Worm (Caenorhabditis elegans) whole organism, L3 larva: Measurements from ENCODE around the gene C25H3.15.

Source experiments
- R02D3.7 ChIP-seq: fragments of 150-350 bp; optimal IDR thresholded peaks from 2 replicates; lab custom pipeline; 2014; ENCODE audit warnings: missing biosample characterization, missing genetic modification characterization
- ceh-28 ChIP-seq: fragments of 150-350 bp; optimal IDR thresholded peaks from 2 replicates; lab custom pipeline; 2014; ENCODE audit warnings: missing biosample characterization, missing genetic modification reagents, missing genetic modification characterization
- ceh-9 ChIP-seq: sonication (generic microtip); optimal IDR thresholded peaks from 2 replicates; lab custom pipeline; 2018; ENCODE audit warnings: missing biosample characterization, missing genetic modification characterization
- daf-12 ChIP-seq: fragments of 150-350 bp; optimal IDR thresholded peaks from 2 replicates; lab custom pipeline; 2014; ENCODE audit warnings: missing biosample characterization, missing genetic modification reagents, missing genetic modification characterization
- egl-27 ChIP-seq: sonication (generic microtip); optimal IDR thresholded peaks from 4 replicates; lab custom pipeline; 2017; ENCODE audit warnings: missing biosample characterization, missing genetic modification reagents, missing genetic modification characterization
- elt-1 ChIP-seq: fragments of 150-350 bp; optimal IDR thresholded peaks from 2 replicates; lab custom pipeline; 2014; ENCODE audit warnings: missing biosample characterization, missing genetic modification characterization
- elt-3 ChIP-seq, 3 experiments: fragments of 150-350 bp in 1 of 3; sonication (generic microtip) in 2 of 3; optimal IDR thresholded peaks; 2 replicates in 2 of 3; 4 replicates in 1 of 3; lab custom pipeline; 2014 to 2017; ENCODE audit warnings: missing biosample characterization in 3 of 3, missing genetic modification characterization in 3 of 3
- eor-1 ChIP-seq, 2 experiments: fragments of 150-350 bp; optimal IDR thresholded peaks; 2 replicates each; lab custom pipeline; 2014 to 2018; ENCODE audit warnings: missing biosample characterization in 2 of 2, missing genetic modification characterization in 2 of 2
- fkh-10 ChIP-seq: sonication (generic microtip); optimal IDR thresholded peaks from 2 replicates; lab custom pipeline; 2017; ENCODE audit warnings: missing biosample characterization, missing genetic modification reagents, missing genetic modification characterization
- fkh-2 ChIP-seq: fragments of 150-350 bp; optimal IDR thresholded peaks from 2 replicates; lab custom pipeline; 2014; ENCODE audit warnings: missing biosample characterization, missing genetic modification reagents, missing genetic modification characterization
- fos-1 ChIP-seq: fragments of 150-350 bp; optimal IDR thresholded peaks from 2 replicates; lab custom pipeline; 2014; ENCODE audit warnings: missing biosample characterization, missing genetic modification characterization
- hmg-11 ChIP-seq: sonication (generic microtip); optimal IDR thresholded peaks from 2 replicates; lab custom pipeline; 2016; ENCODE audit warnings: missing genetic modification characterization, missing compliant biosample characterization
- lin-15B ChIP-seq: fragments of 150-350 bp; optimal IDR thresholded peaks from 2 replicates; lab custom pipeline; 2014; ENCODE audit warnings: missing biosample characterization, missing genetic modification characterization
- lin-39 ChIP-seq: fragments of 150-350 bp; optimal IDR thresholded peaks from 2 replicates; lab custom pipeline; 2018; ENCODE audit warnings: missing biosample characterization, missing genetic modification reagents, missing genetic modification characterization
- lsy-12 ChIP-seq: sonication (generic microtip); optimal IDR thresholded peaks from 2 replicates; lab custom pipeline; 2016; ENCODE audit warnings: mild to moderate bottlenecking, missing genetic modification characterization, missing compliant biosample characterization
- mdl-1 ChIP-seq: fragments of 150-350 bp; optimal IDR thresholded peaks from 2 replicates; lab custom pipeline; 2014; ENCODE audit warnings: missing biosample characterization, missing genetic modification characterization
- mml-1 ChIP-seq: fragments of 150-350 bp; sonication (generic microtip); optimal IDR thresholded peaks from 3 replicates; lab custom pipeline; 2014; ENCODE audit warnings: missing biosample characterization, missing genetic modification characterization
- nfya-1 ChIP-seq: sonication (generic microtip); optimal IDR thresholded peaks from 2 replicates; lab custom pipeline; 2017; ENCODE audit warnings: missing genetic modification characterization, mild to moderate bottlenecking, missing compliant biosample characterization, antibody characterized with exemption, moderate library complexity; ENCODE audit not compliant: insufficient read depth
- nhr-25 ChIP-seq: sonication (generic microtip); optimal IDR thresholded peaks from 2 replicates; lab custom pipeline; 2017; ENCODE audit warnings: missing biosample characterization, missing genetic modification characterization
- nhr-28 ChIP-seq: fragments of 150-350 bp; optimal IDR thresholded peaks from 2 replicates; lab custom pipeline; 2014; ENCODE audit warnings: missing biosample characterization, missing genetic modification characterization
- nhr-76 ChIP-seq: fragments of 150-350 bp; sonication (generic microtip); optimal IDR thresholded peaks from 5 replicates; lab custom pipeline; 2014; ENCODE audit warnings: missing biosample characterization, missing genetic modification characterization
- pqm-1 ChIP-seq: fragments of 150-350 bp; optimal IDR thresholded peaks from 2 replicates; lab custom pipeline; 2017; ENCODE audit warnings: missing biosample characterization, missing genetic modification characterization, inconsistent platforms
- skn-1 ChIP-seq: fragments of 150-350 bp; optimal IDR thresholded peaks from 2 replicates; lab custom pipeline; 2014; ENCODE audit warnings: missing biosample characterization, missing genetic modification characterization
- snpc-4 ChIP-seq: fragments of 150-350 bp; optimal IDR thresholded peaks from 2 replicates; lab custom pipeline; 2014; ENCODE audit warnings: missing biosample characterization, missing genetic modification characterization
- unc-62 ChIP-seq: fragments of 150-350 bp; sonication (generic microtip); optimal IDR thresholded peaks from 4 replicates; lab custom pipeline; 2014; ENCODE audit warnings: missing biosample characterization, missing genetic modification reagents, missing genetic modification characterization
- ztf-4 ChIP-seq: fragments of 150-350 bp; optimal IDR thresholded peaks from 2 replicates; lab custom pipeline; 2014; ENCODE audit warnings: missing biosample characterization, missing genetic modification characterization

C25H3.15 gene

DNA sequence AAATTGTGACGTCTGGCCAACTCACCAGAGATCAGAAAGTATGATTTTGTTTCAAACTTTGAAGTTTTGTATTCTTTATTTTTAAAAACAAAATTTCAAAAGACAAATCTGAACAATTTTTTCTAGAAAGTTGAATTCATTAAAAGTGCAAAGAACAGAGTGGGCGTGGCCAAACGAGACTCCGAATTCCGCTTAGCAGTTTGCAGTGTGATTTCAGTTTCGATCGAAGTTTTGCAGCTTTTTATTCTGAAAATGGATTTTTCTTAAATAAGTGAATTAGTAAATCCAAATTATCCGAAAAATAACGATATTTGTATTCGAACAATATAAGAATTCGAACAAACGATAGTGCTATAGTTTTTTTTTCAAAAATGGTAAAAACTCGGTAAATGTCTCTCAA lies 31.7 kb upstream of the C25H3.15 start:
- peak; percentile 25 for TF ChIP-seq nfya-1
- TF ChIP-seq mml-1 (tag; lab: Kevin White, UChicago), result no peak
- TF ChIP-seq, all 47 proteins: peak for 1

ce11 chrII:5636826-5637225 lies 28.3 kb upstream of the C25H3.15 start, which contains the start of gene F59E12.8:
F59E12.8 (minus strand) TSS chrII:5636926.
- no peak for TF ChIP-seq hmg-11
- no peak for TF ChIP-seq nhr-76 (tag; lab: Kevin White, UChicago)
- no peak for TF ChIP-seq snpc-4
- TF ChIP-seq ceh-28, result no peak
- TF ChIP-seq lsy-12 (tag; lab: Kevin White, UChicago), result no peak
- TF ChIP-seq nhr-28 (tag; lab: Kevin White, UChicago), result no peak
- no peak for TF ChIP-seq mml-1 (tag; lab: Kevin White, UChicago)
- no peak for TF ChIP-seq daf-12 (tag; lab: Kevin White, UChicago)
- no peak for TF ChIP-seq ceh-9 (tag; lab: Kevin White, UChicago)
- no peak for TF ChIP-seq mdl-1 (tag; lab: Kevin White, UChicago)
- TF ChIP-seq ztf-4 (tag; lab: Kevin White, UChicago), result no peak
- TF ChIP-seq, all 47 proteins: peak for 0

ce11 chrII:5638059-5638458 lies 27.1 kb upstream of the C25H3.15 start, which contains the start of gene F59E12.3:
F59E12.3 (plus strand) TSS chrII:5638359.
- no peak for TF ChIP-seq lsy-12 (tag; lab: Kevin White, UChicago)

DNA sequence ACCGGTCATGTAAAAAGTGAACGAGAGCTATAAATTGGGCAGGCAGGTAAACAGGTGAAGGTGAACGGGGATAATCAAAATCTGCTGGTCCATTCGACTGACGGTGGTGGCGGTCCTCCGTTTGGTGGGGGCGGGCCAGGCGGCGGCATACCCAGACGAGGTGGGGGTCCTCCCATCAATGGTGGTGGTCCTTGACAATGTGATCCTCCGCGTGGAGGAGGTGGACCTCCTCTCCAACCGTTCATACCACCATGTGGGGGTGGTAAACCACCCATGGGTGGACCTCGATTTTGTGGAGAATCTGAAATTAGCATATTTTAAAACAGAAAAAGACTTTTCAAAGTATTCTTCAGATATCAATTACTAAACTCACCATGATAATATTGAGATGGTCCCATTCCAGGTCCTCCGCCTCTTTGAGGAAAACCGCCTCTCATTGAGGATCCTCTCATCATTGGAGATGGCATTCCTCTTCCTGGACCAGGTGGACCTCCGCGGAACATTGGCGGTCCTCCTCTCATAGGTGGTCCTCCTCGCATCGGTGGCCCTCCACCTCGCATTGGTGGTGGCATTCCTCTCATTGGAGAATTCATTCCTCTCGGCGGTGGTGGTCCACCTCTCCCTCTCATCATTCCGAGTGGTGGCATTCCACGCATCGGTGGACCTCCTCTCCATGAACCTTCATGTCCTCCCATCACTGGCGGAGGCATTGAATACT lies 24.6 kb upstream of the C25H3.15 start:
- no peak for TF ChIP-seq unc-62 (GFP tag; lab: Kevin White, UChicago)
- TF ChIP-seq ztf-4 (tag; lab: Kevin White, UChicago), result no peak

DNA sequence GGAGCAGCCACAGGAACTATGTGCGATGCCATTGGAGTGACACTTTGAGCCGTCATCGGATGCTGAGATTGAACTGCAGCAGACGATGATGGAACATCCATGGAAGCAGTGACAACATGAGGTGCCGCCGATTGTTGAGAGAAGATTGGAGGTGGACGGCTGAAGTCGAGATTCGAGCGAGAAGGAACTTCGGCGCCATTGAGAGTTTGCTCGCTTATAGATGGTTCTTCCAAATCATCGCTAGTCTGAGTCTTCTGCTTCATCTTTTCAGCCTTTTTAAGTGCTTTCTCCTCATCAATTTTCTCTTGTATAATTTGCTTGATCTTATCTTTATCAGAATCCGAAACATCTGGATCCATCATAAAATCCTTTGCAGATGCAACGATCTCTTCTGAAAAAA lies 23.0 kb upstream of the C25H3.15 start:
- TF ChIP-seq fkh-2 (tag; lab: Kevin White, UChicago), result no peak
- no peak for TF ChIP-seq fos-1 (tag; lab: Kevin White, UChicago)
- TF ChIP-seq eor-1 (tag; optimal IDR thresholded peaks at IDR 0.05; lab: Kevin White, UChicago), result no peak

ce11 chrII:5646942-5647341 lies 18.2 kb upstream of the C25H3.15 start, which contains the start of gene F59E12.9:
F59E12.9 (minus strand) TSS chrII:5647042.
- TF ChIP-seq fkh-10 (GFP tag; lab: Kevin White, UChicago) (no peak), nhr-25 (tag; lab: Kevin White, UChicago) (no peak), lin-39 (tag; lab: Kevin White, UChicago) (no peak), elt-1 (tag; lab: Kevin White, UChicago) (no peak), pqm-1 (tag; lab: Kevin White, UChicago) (no peak), lin-15B (tag; lab: Kevin White, UChicago) (no peak), R02D3.7 (tag; lab: Kevin White, UChicago) (no peak), elt-3 (tag; optimal IDR thresholded peaks at IDR 0.05; lab: Kevin White, UChicago) (no peak)

- TF ChIP-seq skn-1 (tag; lab: Kevin White, UChicago) (no peak), unc-62 (GFP tag; lab: Kevin White, UChicago) (no peak), egl-27 (tag; lab: Kevin White, UChicago) (no peak)
- TF ChIP-seq, all 47 proteins: peak for 0
Observed at ce11 chrII:5648272-5648671, 16.9 kb upstream of the C25H3.15 start, which contains the start of gene ddl-1. ddl-1 (minus strand) TSS chrII:5648372.
